Fruit fly (Drosophila melanogaster) whole organism, embryonic: ENCODE measurements around the gene JIL-1.
A peak's percentile ranks its signal among the peaks of the same experiment; 100 is the strongest.

Experiments
- CG10267 ChIP-seq: fragments of 200-800 bp; sonication (Bioruptor generic); optimal IDR thresholded peaks from 2 replicates; lab custom pipeline; 2018; ENCODE audit warnings: missing biosample characterization, mild to moderate bottlenecking, missing genetic modification characterization, moderate library complexity
- CG12659 ChIP-seq: fragments of 200-800 bp; sonication (Bioruptor generic); optimal IDR thresholded peaks from 3 replicates; lab custom pipeline; 2017; ENCODE audit warnings: mild to moderate bottlenecking, missing biosample characterization, missing genetic modification reagents, missing genetic modification characterization
- CG1602 ChIP-seq: fragments of 200-800 bp; sonication (Bioruptor generic); optimal IDR thresholded peaks from 3 replicates; lab custom pipeline; 2016; ENCODE audit warnings: missing biosample characterization, missing genetic modification characterization
- CG16815 ChIP-seq: fragments of 200-800 bp; sonication (Bioruptor generic); optimal IDR thresholded peaks from 3 replicates; lab custom pipeline; 2017; ENCODE audit warnings: missing biosample characterization, mild to moderate bottlenecking, missing genetic modification characterization
- CG16863 ChIP-seq: fragments of 200-800 bp; sonication (Bioruptor generic); optimal IDR thresholded peaks from 3 replicates; lab custom pipeline; 2016; ENCODE audit warnings: missing biosample characterization, missing genetic modification characterization
- CG17568 ChIP-seq: fragments of 200-800 bp; sonication (Bioruptor generic); optimal IDR thresholded peaks from 2 replicates; lab custom pipeline; 2018; ENCODE audit warnings: missing biosample characterization, mild to moderate bottlenecking, missing genetic modification characterization, moderate library complexity
- CG18262 ChIP-seq: fragments of 200-800 bp; optimal IDR thresholded peaks from 3 replicates; lab custom pipeline; 2019; ENCODE audit warnings: missing biosample characterization, mild to moderate bottlenecking, missing genetic modification characterization, moderate library complexity
- CG1832 ChIP-seq: fragments of 200-800 bp; sonication (Bioruptor generic); optimal IDR thresholded peaks from 2 replicates; lab custom pipeline; 2017; ENCODE audit warnings: missing biosample characterization, mild to moderate bottlenecking, missing genetic modification characterization, inconsistent platforms
- CG30431 ChIP-seq: fragments of 200-800 bp; sonication (Bioruptor generic); optimal IDR thresholded peaks from 2 replicates; lab custom pipeline; 2017; ENCODE audit warnings: missing biosample characterization, missing genetic modification characterization
- CG3065 ChIP-seq: fragments of 200-800 bp; sonication (Bioruptor generic); optimal IDR thresholded peaks from 2 replicates; lab custom pipeline; 2016; ENCODE audit warnings: missing biosample characterization, missing genetic modification characterization
- CG4424 ChIP-seq: fragments of 200-800 bp; sonication (Bioruptor generic); optimal IDR thresholded peaks from 3 replicates; lab custom pipeline; 2016; ENCODE audit warnings: missing biosample characterization, missing genetic modification characterization
- CG6254 ChIP-seq: fragments of 200-800 bp; sonication (Bioruptor generic); optimal IDR thresholded peaks from 3 replicates; lab custom pipeline; 2017; ENCODE audit warnings: mild to moderate bottlenecking, missing biosample characterization, missing genetic modification reagents, missing genetic modification characterization
- CG7987 ChIP-seq: fragments of 200-800 bp; sonication (Bioruptor generic); optimal IDR thresholded peaks from 2 replicates; lab custom pipeline; 2018; ENCODE audit warnings: missing biosample characterization, mild to moderate bottlenecking, missing genetic modification characterization, moderate library complexity
- CG8944 ChIP-seq: fragments of 200-800 bp; sonication (Bioruptor generic); optimal IDR thresholded peaks from 3 replicates; lab custom pipeline; 2016; ENCODE audit warnings: missing biosample characterization, missing genetic modification characterization
- CkIIα-i1 ChIP-seq: fragments of 200-800 bp; sonication (Bioruptor generic); IDR thresholded peaks from 2 replicates; pipeline ENCODE4 v1.3.6; 2022; ENCODE audit warnings: missing biosample characterization, missing genetic modification characterization
- Dek ChIP-seq: fragments of 200-800 bp; sonication (Bioruptor generic); optimal IDR thresholded peaks from 3 replicates; lab custom pipeline; 2019; ENCODE audit warnings: missing biosample characterization, mild to moderate bottlenecking, missing genetic modification characterization, moderate library complexity
- HLH4C ChIP-seq: fragments of 200-800 bp; sonication (Bioruptor generic); IDR thresholded peaks from 3 replicates; pipeline ENCODE4 v1.3.6; 2022; ENCODE audit warnings: missing biosample characterization, missing genetic modification characterization; ENCODE audit not compliant: partially characterized antibody
- Hr51 ChIP-seq, 2 experiments: fragments of 200-800 bp; sonication (Bioruptor generic); optimal IDR thresholded peaks; 2 replicates in 1 of 2; 3 replicates in 1 of 2; lab custom pipeline; 2016 to 2018; ENCODE audit warnings: missing biosample characterization in 2 of 2, missing genetic modification characterization in 2 of 2, mild to moderate bottlenecking in 1 of 2, moderate library complexity in 1 of 2
- Lpt ChIP-seq: fragments of >200 bp; optimal IDR thresholded peaks from 2 replicates; lab custom pipeline; 2018; ENCODE audit warnings: missing biosample characterization, missing genetic modification characterization
- MBD-R2 ChIP-seq: fragments of 200-800 bp; sonication (Bioruptor generic); IDR thresholded peaks from 2 replicates; pipeline ENCODE4 v1.3.6; 2022; ENCODE audit warnings: missing biosample characterization, missing genetic modification characterization
- Meics ChIP-seq: fragments of 200-800 bp; sonication (Bioruptor generic); optimal IDR thresholded peaks from 2 replicates; lab custom pipeline; 2017; ENCODE audit warnings: missing biosample characterization, mild to moderate bottlenecking, missing genetic modification characterization
- NK7.1 ChIP-seq: fragments of 200-800 bp; sonication (Bioruptor generic); optimal IDR thresholded peaks from 3 replicates; lab custom pipeline; 2016; ENCODE audit warnings: missing biosample characterization, missing genetic modification characterization
- Sox100B ChIP-seq: fragments of 200-800 bp; sonication (Bioruptor generic); optimal IDR thresholded peaks from 3 replicates; lab custom pipeline; 2018; ENCODE audit warnings: missing biosample characterization, mild to moderate bottlenecking, missing genetic modification characterization
- Xbp1 ChIP-seq: fragments of 200-800 bp; sonication (Bioruptor generic); optimal IDR thresholded peaks from 3 replicates; lab custom pipeline; 2016; ENCODE audit warnings: missing biosample characterization, mild to moderate bottlenecking, missing genetic modification characterization
- abd-A ChIP-seq: fragments of 200-800 bp; sonication (Bioruptor generic); optimal IDR thresholded peaks from 3 replicates; lab custom pipeline; 2019; ENCODE audit warnings: missing biosample characterization, mild to moderate bottlenecking, missing genetic modification characterization, moderate library complexity
- ap ChIP-seq: fragments of 200-800 bp; sonication (Bioruptor generic); IDR thresholded peaks from 2 replicates; pipeline ENCODE4 v1.3.6; 2022; ENCODE audit warnings: missing biosample characterization, missing genetic modification characterization
- ara ChIP-seq: fragments of 200-800 bp; sonication (Bioruptor generic); IDR thresholded peaks from 2 replicates; pipeline ENCODE4 v1.3.6; 2022; ENCODE audit warnings: missing biosample characterization, missing genetic modification characterization
- bigmax ChIP-seq: fragments of 200-800 bp; sonication (Bioruptor generic); optimal IDR thresholded peaks from 2 replicates; lab custom pipeline; 2018; ENCODE audit warnings: missing biosample characterization, mild to moderate bottlenecking, missing genetic modification characterization
- cad ChIP-seq: fragments of >200 bp; optimal IDR thresholded peaks from 2 replicates; lab custom pipeline; 2017; ENCODE audit warnings: missing biosample characterization, missing genetic modification characterization
- cas ChIP-seq: fragments of 200-800 bp; sonication (Bioruptor generic); IDR thresholded peaks from 2 replicates; pipeline ENCODE4 v1.3.6; 2022; ENCODE audit warnings: missing biosample characterization, missing genetic modification characterization
- cato ChIP-seq: fragments of 200-800 bp; sonication (Bioruptor generic); optimal IDR thresholded peaks from 2 replicates; lab custom pipeline; 2016; ENCODE audit warnings: missing biosample characterization, missing genetic modification characterization, borderline replicate concordance
- caup ChIP-seq: fragments of 200-800 bp; sonication (Bioruptor generic); optimal IDR thresholded peaks from 3 replicates; lab custom pipeline; 2017; ENCODE audit warnings: missing biosample characterization, mild to moderate bottlenecking, missing genetic modification characterization, moderate library complexity; ENCODE audit not compliant: severe bottlenecking
- crol ChIP-seq: fragments of 200-800 bp; sonication (Bioruptor generic); IDR thresholded peaks from 2 replicates; pipeline ENCODE4 v1.3.6; 2022; ENCODE audit warnings: missing biosample characterization, missing genetic modification characterization
- dan ChIP-seq: fragments of 200-800 bp; sonication (Bioruptor generic); IDR thresholded peaks from 2 replicates; pipeline ENCODE4 v1.3.6; 2022; ENCODE audit warnings: missing biosample characterization, missing genetic modification characterization
- ftz-f1 ChIP-seq: fragments of 200-800 bp; sonication (Bioruptor generic); optimal IDR thresholded peaks from 2 replicates; lab custom pipeline; 2016; ENCODE audit warnings: missing biosample characterization, missing genetic modification characterization
- grn ChIP-seq: fragments of 200-800 bp; sonication (Bioruptor generic); optimal IDR thresholded peaks from 3 replicates; lab custom pipeline; 2017; ENCODE audit warnings: missing biosample characterization, missing genetic modification characterization
- gsb-n ChIP-seq: fragments of 200-800 bp; sonication (Bioruptor generic); optimal IDR thresholded peaks from 3 replicates; lab custom pipeline; 2018; ENCODE audit warnings: missing biosample characterization, mild to moderate bottlenecking, missing genetic modification characterization
- her ChIP-seq: fragments of 200-800 bp; sonication (Bioruptor generic); optimal IDR thresholded peaks from 2 replicates; lab custom pipeline; 2016; ENCODE audit warnings: missing biosample characterization, missing genetic modification characterization
- hkb ChIP-seq, 2 experiments: fragments of 200-800 bp in 1 of 2; fragments of >200 bp in 1 of 2; sonication (Bioruptor generic) in 1 of 2; IDR thresholded peaks in 1 of 2; optimal IDR thresholded peaks in 1 of 2; 2 replicates each; pipeline versions ENCODE4 v1.3.6 to Lab custom; 2017 to 2022; ENCODE audit warnings: missing biosample characterization in 1 of 2, missing genetic modification characterization in 1 of 2
- hth ChIP-seq: fragments of >200 bp; optimal IDR thresholded peaks from 2 replicates; lab custom pipeline; 2017; ENCODE audit warnings: inconsistent platforms
- jumu ChIP-seq: fragments of 200-800 bp; sonication (Bioruptor generic); optimal IDR thresholded peaks from 3 replicates; lab custom pipeline; 2016; ENCODE audit warnings: missing biosample characterization, missing genetic modification characterization
- ken ChIP-seq: fragments of 200-800 bp; sonication (Bioruptor generic); IDR thresholded peaks from 3 replicates; pipeline ENCODE4 v1.3.6; 2022; ENCODE audit warnings: missing biosample characterization, missing genetic modification characterization
- rib ChIP-seq: fragments of 200-800 bp; sonication (Bioruptor generic); IDR thresholded peaks from 2 replicates; pipeline ENCODE4 v1.3.6; 2022; ENCODE audit warnings: missing biosample characterization, missing genetic modification characterization
- sens ChIP-seq: fragments of 200-800 bp; sonication (Bioruptor generic); peaks from one replicate; lab custom pipeline; 2016; ENCODE audit warnings: missing biosample characterization, missing genetic modification characterization
- seq ChIP-seq: fragments of 200-800 bp; sonication (Bioruptor generic); IDR thresholded peaks from 2 replicates; pipeline ENCODE4 v1.3.6; 2022; ENCODE audit warnings: missing biosample characterization, missing genetic modification characterization
- sima ChIP-seq: fragments of 200-800 bp; sonication (Bioruptor generic); optimal IDR thresholded peaks from 2 replicates; lab custom pipeline; 2016; ENCODE audit warnings: missing biosample characterization, missing genetic modification characterization
- tap ChIP-seq: fragments of 200-800 bp; optimal IDR thresholded peaks from 3 replicates; lab custom pipeline; 2019; ENCODE audit warnings: missing biosample characterization, mild to moderate bottlenecking, missing genetic modification characterization, moderate library complexity
- tio ChIP-seq: fragments of 200-800 bp; sonication (Bioruptor generic); optimal IDR thresholded peaks from 2 replicates; lab custom pipeline; 2017; ENCODE audit warnings: missing biosample characterization, missing genetic modification characterization, inconsistent platforms
- tll ChIP-seq, 2 experiments: fragments of 200-800 bp in 1 of 2; fragments of >200 bp in 1 of 2; sonication (Bioruptor generic) in 1 of 2; optimal IDR thresholded peaks; 2 replicates each; lab custom pipeline; 2017 to 2019; ENCODE audit warnings: missing biosample characterization in 2 of 2, missing genetic modification characterization in 2 of 2, mild to moderate bottlenecking in 1 of 2, moderate library complexity in 1 of 2
- trh ChIP-seq: fragments of 200-800 bp; sonication (Bioruptor generic); optimal IDR thresholded peaks from 2 replicates; lab custom pipeline; 2016; ENCODE audit warnings: missing biosample characterization, missing genetic modification characterization
- ttk ChIP-seq: fragments of 200-800 bp; sonication (Bioruptor generic); IDR thresholded peaks from 2 replicates; pipeline ENCODE4 v2.1.2; 2022; ENCODE audit warnings: missing biosample characterization, missing genetic modification characterization
- wek ChIP-seq: fragments of 200-800 bp; sonication (Bioruptor generic); optimal IDR thresholded peaks from 3 replicates; lab custom pipeline; 2018; ENCODE audit warnings: missing biosample characterization, mild to moderate bottlenecking, missing genetic modification characterization, moderate library complexity

JIL-1 gene

DNA sequence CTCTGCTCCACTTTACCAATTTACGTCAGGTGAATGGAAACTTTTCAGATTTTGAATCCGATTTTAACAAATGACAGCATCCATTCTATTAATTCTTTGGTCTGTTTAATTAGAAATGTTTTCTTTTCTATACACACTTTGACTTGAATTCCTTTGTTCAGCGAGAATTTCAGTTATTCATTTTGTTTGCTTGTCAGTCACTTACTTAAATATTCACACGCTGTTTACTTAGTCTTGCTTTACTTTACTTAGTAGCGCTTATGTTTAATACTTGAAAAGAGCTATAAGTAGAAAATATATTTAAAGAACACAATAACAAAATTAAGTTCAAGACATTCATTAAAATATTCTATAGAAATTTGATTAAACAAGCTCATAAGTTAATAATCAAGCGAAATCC, 14.4 kb upstream of the JIL-1 start, which contains the start of gene CG32073 (continued):
- TF ChIP-seq tll (GFP tag; optimal IDR thresholded peaks at IDR 0.05; lab: Kevin White, UChicago) (no peak), CG12659 (GFP tag; lab: Kevin White, UChicago) (no peak), Hr51 (GFP tag; optimal IDR thresholded peaks at IDR 0.05; lab: Kevin White, UChicago) (no peak), CG30431 (GFP tag; lab: Kevin White, UChicago) (no peak), Xbp1 (no peak), Meics (peak; percentile 17), wek (GFP tag; lab: Kevin White, UChicago) (peak; percentile 40), Dek (tag; lab: Kevin White, UChicago) (peak; percentile 17), CG16863 (no peak), CG10267 (tag; lab: Kevin White, UChicago) (peak; percentile 25), tap (tag; lab: Kevin White, UChicago) (peak; percentile 36), cad (GFP tag; lab: Kevin White, UChicago) (no peak), CkIIα-i1 (no peak), dan (GFP tag; lab: Robert Waterston, UW) (no peak), hkb (optimal IDR thresholded peaks at IDR 0.05; lab: Kevin White, UChicago) (no peak), hkb (GFP tag; IDR thresholded peaks at IDR 0.05; lab: Robert Waterston, UW) (no peak), caup (GFP tag; lab: Kevin White, UChicago) (peak; percentile 38), seq (GFP tag; lab: Robert Waterston, UW) (no peak), abd-A (tag; lab: Kevin White, UChicago) (no peak), CG6254 (GFP tag; lab: Kevin White, UChicago) (peak; percentile 33), cas (GFP tag; lab: Robert Waterston, UW) (no peak), gsb-n (tag; lab: Kevin White, UChicago) (no peak), ap (no peak), trh (GFP tag; lab: Kevin White, UChicago) (no peak), CG7987 (no peak), CG1602 (GFP tag; lab: Kevin White, UChicago) (no peak), CG16815 (no peak), CG4424 (GFP tag; lab: Kevin White, UChicago) (peak; percentile 40), ken (no peak), CG8944 (GFP tag; lab: Kevin White, UChicago) (no peak), cato (GFP tag; lab: Kevin White, UChicago) (no peak), Lpt (GFP tag; lab: Kevin White, UChicago) (no peak), jumu (GFP tag; lab: Kevin White, UChicago) (no peak), sens (GFP tag; lab: Kevin White, UChicago) (no peak), tio (GFP tag; lab: Kevin White, UChicago) (no peak), her (GFP tag; lab: Kevin White, UChicago) (no peak), CG18262 (peak; percentile 43), ftz-f1 (GFP tag; lab: Kevin White, UChicago) (no peak), MBD-R2 (GFP tag; lab: Robert Waterston, UW) (no peak), CG1832 (GFP tag; lab: Kevin White, UChicago) (no peak), hth (lab: Kevin White, UChicago) (no peak), bigmax (GFP tag; lab: Kevin White, UChicago) (no peak), rib (GFP tag; lab: Robert Waterston, UW) (no peak), CG17568 (GFP tag; lab: Kevin White, UChicago) (no peak), crol (GFP tag; lab: Robert Waterston, UW) (no peak), NK7.1 (GFP tag; lab: Kevin White, UChicago) (no peak), grn (GFP tag; lab: Kevin White, UChicago) (no peak), CG3065 (no peak), Sox100B (GFP tag; lab: Kevin White, UChicago) (peak; percentile 66), ttk (GFP tag; lab: Robert Waterston, UW) (no peak), sima (GFP tag; lab: Kevin White, UChicago) (no peak), ara (no peak), HLH4C (GFP tag; lab: Robert Waterston, UW) (no peak)
